Fruit fly (Drosophila melanogaster) whole organism, embryonic: ENCODE measurements around the gene mei-218.

Source experiments
- Atf3 ChIP-seq: fragments of 200-800 bp; sonication (Bioruptor generic); optimal IDR thresholded peaks from 3 replicates; lab custom pipeline; 2016; ENCODE audit warnings: missing biosample characterization, missing genetic modification characterization
- B-H2 ChIP-seq: fragments of 200-800 bp; sonication (Bioruptor generic); optimal IDR thresholded peaks from 2 replicates; lab custom pipeline; 2018; ENCODE audit warnings: missing biosample characterization, mild to moderate bottlenecking, missing genetic modification characterization
- Blimp-1 ChIP-seq: fragments of 200-800 bp; sonication (Bioruptor generic); optimal IDR thresholded peaks from 3 replicates; lab custom pipeline; 2018; ENCODE audit warnings: missing biosample characterization, missing genetic modification characterization, mild to moderate bottlenecking, moderate library complexity, missing genetic modification reagents
- BtbVII ChIP-seq: fragments of 200-800 bp; sonication (Bioruptor generic); optimal IDR thresholded peaks from 3 replicates; lab custom pipeline; 2017; ENCODE audit warnings: missing biosample characterization, mild to moderate bottlenecking, missing genetic modification characterization
- CG10959 ChIP-seq: fragments of 200-800 bp; sonication (Bioruptor generic); IDR thresholded peaks from 2 replicates; pipeline ENCODE4 v1.3.6; 2022; ENCODE audit warnings: missing biosample characterization, missing genetic modification characterization
- CG12391 ChIP-seq: fragments of 200-800 bp; sonication (Bioruptor generic); optimal IDR thresholded peaks from 3 replicates; lab custom pipeline; 2018; ENCODE audit warnings: missing biosample characterization, mild to moderate bottlenecking, missing genetic modification characterization, moderate library complexity
- CG13424 ChIP-seq: fragments of 200-800 bp; sonication (Bioruptor generic); optimal IDR thresholded peaks from 2 replicates; lab custom pipeline; 2019; ENCODE audit warnings: missing biosample characterization, mild to moderate bottlenecking, missing genetic modification characterization, moderate library complexity
- CG13775 ChIP-seq: fragments of 200-800 bp; sonication (Bioruptor generic); optimal IDR thresholded peaks from 3 replicates; lab custom pipeline; 2017; ENCODE audit warnings: missing biosample characterization, mild to moderate bottlenecking, missing genetic modification characterization
- CG14710 ChIP-seq: fragments of 200-800 bp; sonication (Bioruptor generic); optimal IDR thresholded peaks from 3 replicates; lab custom pipeline; 2019; ENCODE audit warnings: missing biosample characterization, mild to moderate bottlenecking, missing genetic modification characterization, moderate library complexity
- CG15514 ChIP-seq: fragments of 200-800 bp; sonication (Bioruptor generic); optimal IDR thresholded peaks from 3 replicates; lab custom pipeline; 2017; ENCODE audit warnings: missing biosample characterization, missing genetic modification characterization, mild to moderate bottlenecking, moderate library complexity, missing genetic modification reagents
- CG15601 ChIP-seq: fragments of 200-800 bp; sonication (Bioruptor generic); optimal IDR thresholded peaks from 3 replicates; lab custom pipeline; 2019; ENCODE audit warnings: missing biosample characterization, mild to moderate bottlenecking, missing genetic modification characterization, moderate library complexity
- CG2199 ChIP-seq: fragments of 200-800 bp; sonication (Bioruptor generic); IDR thresholded peaks from 3 replicates; pipeline ENCODE4 v1.3.6; 2022; ENCODE audit warnings: missing biosample characterization, missing genetic modification characterization
- CG31388 ChIP-seq: fragments of 200-800 bp; sonication (Bioruptor generic); optimal IDR thresholded peaks from 2 replicates; lab custom pipeline; 2016; ENCODE audit warnings: missing biosample characterization, missing genetic modification characterization
- CG3281 ChIP-seq: fragments of 200-800 bp; sonication (Bioruptor generic); optimal IDR thresholded peaks from 3 replicates; lab custom pipeline; 2017; ENCODE audit warnings: missing biosample characterization, mild to moderate bottlenecking, missing genetic modification characterization
- CG6813 ChIP-seq: fragments of 200-800 bp; sonication (Bioruptor generic); optimal IDR thresholded peaks from 2 replicates; lab custom pipeline; 2017; ENCODE audit warnings: missing biosample characterization, missing genetic modification characterization, mild to moderate bottlenecking, moderate library complexity, missing genetic modification reagents
- CG7271 ChIP-seq: fragments of 200-800 bp; sonication (Bioruptor generic); optimal IDR thresholded peaks from 2 replicates; lab custom pipeline; 2018; ENCODE audit warnings: missing biosample characterization, mild to moderate bottlenecking, missing genetic modification characterization, moderate library complexity
- CG8290 ChIP-seq, 3 experiments: fragments of 200-800 bp; sonication (Bioruptor generic); optimal IDR thresholded peaks; 2 replicates each; lab custom pipeline; 2016 to 2019; ENCODE audit warnings: missing biosample characterization in 3 of 3, missing genetic modification characterization in 3 of 3, mild to moderate bottlenecking in 2 of 3, moderate library complexity in 1 of 3
- CG8359 ChIP-seq: fragments of 200-800 bp; sonication (Bioruptor generic); optimal IDR thresholded peaks from 2 replicates; lab custom pipeline; 2017; ENCODE audit warnings: missing biosample characterization, mild to moderate bottlenecking, missing genetic modification characterization, borderline replicate concordance
- CG9817 ChIP-seq: fragments of 200-800 bp; sonication (Bioruptor generic); optimal IDR thresholded peaks from 2 replicates; lab custom pipeline; 2018; ENCODE audit warnings: missing biosample characterization, mild to moderate bottlenecking, missing genetic modification characterization, moderate library complexity
- Dad ChIP-seq: fragments of 200-800 bp; sonication (Bioruptor generic); optimal IDR thresholded peaks from 3 replicates; lab custom pipeline; 2016; ENCODE audit warnings: missing biosample characterization, missing genetic modification characterization
- Dp ChIP-seq: fragments of 200-800 bp; sonication (Bioruptor generic); optimal IDR thresholded peaks from 2 replicates; lab custom pipeline; 2018; ENCODE audit warnings: missing biosample characterization, mild to moderate bottlenecking, missing genetic modification characterization, moderate library complexity
- Drgx ChIP-seq: fragments of 200-800 bp; sonication (Bioruptor generic); IDR thresholded peaks from 2 replicates; pipeline ENCODE4 v1.3.6; 2022; ENCODE audit warnings: missing biosample characterization, missing genetic modification characterization
- H15 ChIP-seq: fragments of 200-800 bp; sonication (Bioruptor generic); IDR thresholded peaks from 3 replicates; pipeline ENCODE4 v1.3.6; 2022; ENCODE audit warnings: missing biosample characterization, missing genetic modification characterization
- HLH3B ChIP-seq: fragments of 200-800 bp; sonication (Bioruptor generic); IDR thresholded peaks from 2 replicates; pipeline ENCODE4 v1.3.6; 2022; ENCODE audit warnings: missing biosample characterization, missing genetic modification characterization
- HLHmδ ChIP-seq: fragments of 200-800 bp; sonication (Bioruptor generic); optimal IDR thresholded peaks from 2 replicates; lab custom pipeline; 2018; ENCODE audit warnings: missing biosample characterization, mild to moderate bottlenecking, missing genetic modification characterization, moderate library complexity
- Hmx ChIP-seq: fragments of 200-800 bp; sonication (Bioruptor generic); optimal IDR thresholded peaks from 2 replicates; lab custom pipeline; 2016; ENCODE audit warnings: missing biosample characterization, missing genetic modification characterization
- Hr51 ChIP-seq, 2 experiments: fragments of 200-800 bp; sonication (Bioruptor generic); optimal IDR thresholded peaks; 2 replicates in 1 of 2; 3 replicates in 1 of 2; lab custom pipeline; 2016 to 2018; ENCODE audit warnings: missing biosample characterization in 2 of 2, missing genetic modification characterization in 2 of 2, mild to moderate bottlenecking in 1 of 2, moderate library complexity in 1 of 2
- Six4 ChIP-seq: fragments of 200-800 bp; sonication (Bioruptor generic); optimal IDR thresholded peaks from 2 replicates; lab custom pipeline; 2016; ENCODE audit warnings: missing biosample characterization, missing genetic modification characterization
- crol ChIP-seq: fragments of 200-800 bp; sonication (Bioruptor generic); IDR thresholded peaks from 2 replicates; pipeline ENCODE4 v1.3.6; 2022; ENCODE audit warnings: missing biosample characterization, missing genetic modification characterization
- dimm ChIP-seq: fragments of 200-800 bp; sonication (Bioruptor generic); IDR thresholded peaks from 2 replicates; pipeline ENCODE4 v1.3.6; 2022; ENCODE audit warnings: missing biosample characterization, missing genetic modification characterization
- dmrt11E ChIP-seq: fragments of 200-800 bp; sonication (Bioruptor generic); optimal IDR thresholded peaks from 3 replicates; lab custom pipeline; 2018; ENCODE audit warnings: missing biosample characterization, mild to moderate bottlenecking, missing genetic modification characterization, moderate library complexity
- eyg ChIP-seq: fragments of 200-800 bp; sonication (Bioruptor generic); optimal IDR thresholded peaks from 3 replicates; lab custom pipeline; 2016; ENCODE audit warnings: missing biosample characterization, missing genetic modification characterization
- hkb ChIP-seq, 2 experiments: fragments of 200-800 bp in 1 of 2; fragments of >200 bp in 1 of 2; sonication (Bioruptor generic) in 1 of 2; IDR thresholded peaks in 1 of 2; optimal IDR thresholded peaks in 1 of 2; 2 replicates each; pipeline versions ENCODE4 v1.3.6 to Lab custom; 2017 to 2022; ENCODE audit warnings: missing biosample characterization in 1 of 2, missing genetic modification characterization in 1 of 2
- klu ChIP-seq: fragments of 200-800 bp; sonication (Bioruptor generic); IDR thresholded peaks from 2 replicates; pipeline ENCODE4 v1.3.6; 2022; ENCODE audit warnings: missing biosample characterization, missing genetic modification characterization
- lab ChIP-seq: fragments of 200-800 bp; sonication (Bioruptor generic); optimal IDR thresholded peaks from 3 replicates; lab custom pipeline; 2017; ENCODE audit warnings: missing biosample characterization, missing genetic modification characterization, mild to moderate bottlenecking, moderate library complexity, missing genetic modification reagents
- luna ChIP-seq: fragments of 200-800 bp; sonication (Bioruptor generic); optimal IDR thresholded peaks from 2 replicates; lab custom pipeline; 2016; ENCODE audit warnings: missing biosample characterization, missing genetic modification characterization
- maf-S ChIP-seq: fragments of 200-800 bp; sonication (Bioruptor generic); optimal IDR thresholded peaks from 2 replicates; lab custom pipeline; 2016; ENCODE audit warnings: missing biosample characterization, missing genetic modification characterization
- nmo ChIP-seq: fragments of 200-800 bp; sonication (Bioruptor generic); optimal IDR thresholded peaks from 2 replicates; lab custom pipeline; 2018; ENCODE audit warnings: missing biosample characterization, mild to moderate bottlenecking, missing genetic modification characterization, moderate library complexity
- pho ChIP-seq: fragments of 200-800 bp; sonication (Bioruptor generic); optimal IDR thresholded peaks from 2 replicates; lab custom pipeline; 2016; ENCODE audit warnings: missing biosample characterization, missing genetic modification characterization
- prd ChIP-seq, 3 experiments: fragments of >200 bp in 2 of 3; fragments of 200-800 bp in 1 of 3; sonication (Bioruptor generic) in 1 of 3; optimal IDR thresholded peaks in 2 of 3; IDR thresholded peaks in 1 of 3; 2 replicates in 2 of 3; 3 replicates in 1 of 3; pipeline versions ENCODE4 v1.3.6 to Lab custom; 2017 to 2022; ENCODE audit warnings: missing biosample characterization in 1 of 3, missing genetic modification characterization in 1 of 3
- pros ChIP-seq: fragments of 200-800 bp; sonication (Bioruptor generic); optimal IDR thresholded peaks from 3 replicates; lab custom pipeline; 2019; ENCODE audit warnings: missing biosample characterization, mild to moderate bottlenecking, missing genetic modification characterization, moderate library complexity
- sc ChIP-seq, 3 experiments: fragments of >200 bp in 2 of 3; fragments of 200-800 bp in 1 of 3; sonication (Bioruptor generic) in 1 of 3; optimal IDR thresholded peaks; 2 replicates in 2 of 3; 3 replicates in 1 of 3; lab custom pipeline; 2017; ENCODE audit warnings: mild to moderate bottlenecking in 1 of 3, missing biosample characterization in 1 of 3, missing genetic modification characterization in 1 of 3, missing genetic modification reagents in 1 of 3
- slp2 ChIP-seq: fragments of 200-800 bp; sonication (Bioruptor generic); optimal IDR thresholded peaks from 2 replicates; lab custom pipeline; 2016; ENCODE audit warnings: missing biosample characterization, missing genetic modification characterization
- sob ChIP-seq: fragments of 200-800 bp; sonication (Bioruptor generic); IDR thresholded peaks from 2 replicates; pipeline ENCODE4 v1.3.6; 2022; ENCODE audit warnings: missing biosample characterization, missing genetic modification characterization
- stwl ChIP-seq: fragments of 200-800 bp; sonication (Bioruptor generic); optimal IDR thresholded peaks from 3 replicates; lab custom pipeline; 2018; ENCODE audit warnings: missing biosample characterization, mild to moderate bottlenecking, missing genetic modification characterization, moderate library complexity
- ttk ChIP-seq: fragments of 200-800 bp; sonication (Bioruptor generic); IDR thresholded peaks from 2 replicates; pipeline ENCODE4 v2.1.2; 2022; ENCODE audit warnings: missing biosample characterization, missing genetic modification characterization
- vnd ChIP-seq: fragments of 200-800 bp; sonication (Bioruptor generic); IDR thresholded peaks from 3 replicates; pipeline ENCODE4 v1.3.6; 2022; ENCODE audit warnings: missing biosample characterization, missing genetic modification characterization; ENCODE audit not compliant: partially characterized antibody
- vvl ChIP-seq: fragments of 200-800 bp; sonication (Bioruptor generic); IDR thresholded peaks from 2 replicates; pipeline ENCODE4 v1.3.6; 2022; ENCODE audit warnings: missing biosample characterization, missing genetic modification characterization

The mei-218 gene

DNA sequence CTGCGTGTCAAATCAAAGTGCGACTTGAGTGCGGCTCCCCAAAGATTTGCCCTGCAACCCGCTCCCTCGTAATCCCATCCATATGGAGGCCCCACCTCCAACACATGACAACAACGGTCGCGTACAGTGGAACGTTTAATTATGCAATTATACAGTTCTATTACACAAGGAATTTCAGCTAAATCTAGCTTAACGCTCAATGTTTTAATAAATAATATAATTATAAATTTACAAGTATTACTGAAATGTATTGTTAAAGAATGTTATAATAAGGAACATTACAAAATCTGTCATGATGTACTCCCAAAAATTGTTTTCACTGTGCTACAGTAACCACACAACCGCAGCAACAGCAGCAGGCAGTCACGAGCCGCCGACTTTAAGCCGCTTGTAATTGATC is 31.3 kb upstream of the mei-218 start (continued):
- TF ChIP-seq CG13775 (GFP tag; lab: Kevin White, UChicago) (no peak), CG6813 (GFP tag; lab: Kevin White, UChicago) (no peak), dimm (GFP tag; lab: Robert Waterston, UW) (no peak), hkb (optimal IDR thresholded peaks at IDR 0.05; lab: Kevin White, UChicago) (no peak), hkb (GFP tag; IDR thresholded peaks at IDR 0.05; lab: Robert Waterston, UW) (0 out of 2 replicates have a peak, but pooled peaks have one; percentile 24), eyg (GFP tag; lab: Kevin White, UChicago) (no peak), vvl (peak; percentile 56; the same call in 1 of the 2 replicates), slp2 (no peak), CG10959 (GFP tag; lab: Robert Waterston, UW) (no peak), Hmx (GFP tag; lab: Kevin White, UChicago) (no peak), crol (GFP tag; lab: Robert Waterston, UW) (no peak), ttk (GFP tag; lab: Robert Waterston, UW) (peak; percentile 58), pho (GFP tag; lab: Kevin White, UChicago) (no peak), CG14710 (peak; percentile 5), klu (GFP tag; lab: Robert Waterston, UW) (no peak), maf-S (GFP tag; lab: Kevin White, UChicago) (no peak), Six4 (no peak), stwl (no peak), luna (no peak), HLH3B (GFP tag; lab: Robert Waterston, UW) (0 out of 2 replicates have a peak, but pooled peaks have one; percentile 11), CG3281 (no peak), dmrt11E (tag; lab: Kevin White, UChicago) (peak; percentile 31), CG9817 (tag; lab: Kevin White, UChicago) (no peak), CG8359 (GFP tag; lab: Kevin White, UChicago) (no peak), Dad (no peak), sob (GFP tag; lab: Robert Waterston, UW) (no peak), CG2199 (GFP tag; lab: Robert Waterston, UW) (no peak), nmo (GFP tag; lab: Kevin White, UChicago) (peak; percentile 32), Dp (GFP tag; lab: Kevin White, UChicago) (no peak), CG13424 (tag; lab: Kevin White, UChicago) (no peak), CG12391 (peak; percentile 21), CG15514 (GFP tag; lab: Kevin White, UChicago) (no peak), CG8290 (GFP tag; optimal IDR thresholded peaks at IDR 0.05; lab: Kevin White, UChicago) (no peak), CG8290 (tag; optimal IDR thresholded peaks at IDR 0.05; lab: Kevin White, UChicago) (no peak), CG15601 (tag; lab: Kevin White, UChicago) (peak; percentile 40), lab (GFP tag; lab: Kevin White, UChicago) (peak; percentile 11), vnd (no peak), pros (no peak), sc (optimal IDR thresholded peaks at IDR 0.05; lab: Kevin White, UChicago) (no peak), sc (GFP tag; optimal IDR thresholded peaks at IDR 0.05; lab: Kevin White, UChicago) (no peak), Hr51 (GFP tag; optimal IDR thresholded peaks at IDR 0.05; lab: Kevin White, UChicago) (no peak), Blimp-1 (GFP tag; lab: Kevin White, UChicago) (peak; percentile 32), HLHmδ (GFP tag; lab: Kevin White, UChicago) (no peak), CG31388 (GFP tag; lab: Kevin White, UChicago) (no peak), B-H2 (GFP tag; lab: Kevin White, UChicago) (no peak), BtbVII (GFP tag; lab: Kevin White, UChicago) (no peak), CG7271 (tag; lab: Kevin White, UChicago) (no peak), Atf3 (GFP tag; lab: Kevin White, UChicago) (no peak), H15 (GFP tag; lab: Robert Waterston, UW) (0 out of 3 replicates have a peak, but pooled peaks have one; percentile 40), Drgx (GFP tag; lab: Robert Waterston, UW) (peak; percentile 55), prd (optimal IDR thresholded peaks at IDR 0.05; lab: Kevin White, UChicago) (no peak), prd (GFP tag; IDR thresholded peaks at IDR 0.05; lab: Robert Waterston, UW) (peak; percentile 47; the same call in 1 of the 3 replicates)
